Worm (Caenorhabditis elegans) whole organism, L2 larva: ENCODE measurements around the gene Y57G11C.46.
"Not testable (repeated sequence)": the region's sequence is repeated elsewhere in the genome, so short reads cannot be mapped to it uniquely, and the experiment has no call there.

Source experiments
- C34F6.9 ChIP-seq: fragments of 150-350 bp; optimal IDR thresholded peaks from 2 replicates; lab custom pipeline; 2014; ENCODE audit warnings: missing biosample characterization, missing genetic modification characterization
- F13H6.1 ChIP-seq: sonication (generic microtip); optimal IDR thresholded peaks from 2 replicates; lab custom pipeline; 2016; ENCODE audit warnings: missing genetic modification characterization, missing compliant biosample characterization
- Y55F3AM.14 ChIP-seq: fragments of 200-800 bp; sonication (Bioruptor generic); optimal IDR thresholded peaks from 2 replicates; lab custom pipeline; 2018; ENCODE audit warnings: mild to moderate bottlenecking, missing genetic modification characterization, missing compliant biosample characterization
- alr-1 ChIP-seq: fragments of 150-350 bp; optimal IDR thresholded peaks from 2 replicates; lab custom pipeline; 2014; ENCODE audit warnings: missing biosample characterization, missing genetic modification characterization
- blmp-1 ChIP-seq: sonication (generic microtip); optimal IDR thresholded peaks from 2 replicates; lab custom pipeline; 2017; ENCODE audit warnings: missing genetic modification characterization, mild to moderate bottlenecking, missing compliant biosample characterization, antibody characterized with exemption, moderate library complexity; ENCODE audit not compliant: insufficient read depth
- ceh-16 ChIP-seq: fragments of 150-350 bp; optimal IDR thresholded peaks from 2 replicates; lab custom pipeline; 2014; ENCODE audit warnings: missing biosample characterization, missing genetic modification characterization
- ceh-82 ChIP-seq: fragments of 150-350 bp; optimal IDR thresholded peaks from 2 replicates; lab custom pipeline; 2014; ENCODE audit warnings: missing biosample characterization, missing genetic modification characterization
- crh-2 ChIP-seq: sonication (generic microtip); optimal IDR thresholded peaks from 2 replicates; lab custom pipeline; 2017; ENCODE audit warnings: missing biosample characterization, missing genetic modification characterization
- dmd-4 ChIP-seq: sonication (generic microtip); optimal IDR thresholded peaks from 2 replicates; lab custom pipeline; 2017; ENCODE audit warnings: missing biosample characterization, missing genetic modification characterization
- egl-27 ChIP-seq: sonication (generic microtip); optimal IDR thresholded peaks from 3 replicates; lab custom pipeline; 2017; ENCODE audit warnings: missing biosample characterization, missing genetic modification reagents, missing genetic modification characterization
- elt-3 ChIP-seq: sonication (generic microtip); optimal IDR thresholded peaks from 2 replicates; lab custom pipeline; 2017; ENCODE audit warnings: missing biosample characterization, missing genetic modification characterization
- fos-1 ChIP-seq: fragments of 150-350 bp; optimal IDR thresholded peaks from 2 replicates; lab custom pipeline; 2014; ENCODE audit warnings: missing biosample characterization, missing genetic modification characterization
- gmeb-1 ChIP-seq: fragments of 150-350 bp; optimal IDR thresholded peaks from 2 replicates; lab custom pipeline; 2014; ENCODE audit warnings: missing biosample characterization, missing genetic modification characterization
- lin-13 ChIP-seq: fragments of 150-350 bp; optimal IDR thresholded peaks from 2 replicates; lab custom pipeline; 2014; ENCODE audit warnings: missing biosample characterization, missing genetic modification reagents, missing genetic modification characterization
- lsy-2 ChIP-seq, 2 experiments: fragments of 150-350 bp in 1 of 2; sonication (generic microtip) in 1 of 2; optimal IDR thresholded peaks; 2 replicates each; lab custom pipeline; 2014 to 2017; ENCODE audit warnings: missing biosample characterization in 2 of 2, missing genetic modification characterization in 2 of 2
- mab-5 ChIP-seq: fragments of 150-350 bp; optimal IDR thresholded peaks from 2 replicates; lab custom pipeline; 2014; ENCODE audit warnings: missing biosample characterization, missing genetic modification characterization
- mbf-1 ChIP-seq: sonication (generic microtip); optimal IDR thresholded peaks from 2 replicates; lab custom pipeline; 2017; ENCODE audit warnings: missing biosample characterization, missing genetic modification characterization
- nhr-12 ChIP-seq: fragments of 150-350 bp; optimal IDR thresholded peaks from 2 replicates; lab custom pipeline; 2014; ENCODE audit warnings: missing biosample characterization, missing genetic modification characterization
- nhr-129 ChIP-seq: fragments of 150-350 bp; optimal IDR thresholded peaks from 2 replicates; lab custom pipeline; 2014; ENCODE audit warnings: missing biosample characterization, missing genetic modification characterization
- nhr-21 ChIP-seq: fragments of 150-350 bp; optimal IDR thresholded peaks from 2 replicates; lab custom pipeline; 2014; ENCODE audit warnings: missing biosample characterization, missing genetic modification characterization
- nhr-25 ChIP-seq: fragments of 150-350 bp; sonication (generic microtip); optimal IDR thresholded peaks from 3 replicates; lab custom pipeline; 2014; ENCODE audit warnings: missing biosample characterization, missing genetic modification characterization
- nhr-6 ChIP-seq: fragments of 150-350 bp; optimal IDR thresholded peaks from 2 replicates; lab custom pipeline; 2014; ENCODE audit warnings: missing biosample characterization, missing genetic modification characterization
- nhr-77 ChIP-seq: fragments of 150-350 bp; optimal IDR thresholded peaks from 2 replicates; lab custom pipeline; 2014; ENCODE audit warnings: missing biosample characterization, missing genetic modification characterization
- peb-1 ChIP-seq: fragments of 150-350 bp; optimal IDR thresholded peaks from 2 replicates; lab custom pipeline; 2014; ENCODE audit warnings: missing biosample characterization, missing genetic modification characterization
- sem-4 ChIP-seq: fragments of 150-350 bp; optimal IDR thresholded peaks from 2 replicates; lab custom pipeline; 2014; ENCODE audit warnings: missing biosample characterization, missing genetic modification reagents, missing genetic modification characterization
- sma-3 ChIP-seq: sonication (generic microtip); optimal IDR thresholded peaks from 2 replicates; lab custom pipeline; 2016; ENCODE audit warnings: missing genetic modification reagents, missing genetic modification characterization, missing compliant biosample characterization
- sma-9 ChIP-seq, 2 experiments: fragments of 150-350 bp in 1 of 2; sonication (generic microtip) in 1 of 2; optimal IDR thresholded peaks; 2 replicates each; lab custom pipeline; 2014 to 2016; ENCODE audit warnings: missing genetic modification characterization in 2 of 2, mild to moderate bottlenecking in 1 of 2, missing biosample characterization in 1 of 2, missing compliant biosample characterization in 1 of 2, missing genetic modification reagents in 1 of 2, moderate library complexity in 1 of 2
- snpc-4 ChIP-seq: fragments of 150-350 bp; optimal IDR thresholded peaks from 2 replicates; lab custom pipeline; 2014; ENCODE audit warnings: missing biosample characterization, missing genetic modification characterization
- unc-55 ChIP-seq: fragments of 150-350 bp; sonication (generic microtip); optimal IDR thresholded peaks from 3 replicates; lab custom pipeline; 2014; ENCODE audit warnings: missing biosample characterization, missing genetic modification reagents, missing genetic modification characterization
- zag-1 ChIP-seq: fragments of 150-350 bp; optimal IDR thresholded peaks from 2 replicates; lab custom pipeline; 2014; ENCODE audit warnings: missing biosample characterization, missing genetic modification characterization
- ztf-1 ChIP-seq: fragments of 200-800 bp; sonication (Bioruptor generic); conservative IDR thresholded peaks from 2 replicates; pipeline ENCODE4 v1.3.6; 2022; ENCODE audit warnings: missing genetic modification characterization, missing compliant biosample characterization
- ztf-11 ChIP-seq: sonication (generic microtip); optimal IDR thresholded peaks from 2 replicates; lab custom pipeline; 2017; ENCODE audit warnings: missing biosample characterization, missing genetic modification characterization
- ztf-4 ChIP-seq: fragments of 150-350 bp; optimal IDR thresholded peaks from 2 replicates; lab custom pipeline; 2014; ENCODE audit warnings: missing biosample characterization, missing genetic modification characterization

The Y57G11C.46 gene

ce11 chrIV:14843062-14843461 is 26.9 kb upstream of the Y57G11C.46 start, which contains the start of gene Y57G11C.20:
Gene Y57G11C.20 (plus strand): TSS chrIV:14843362.
- not testable (repeated sequence) for TF ChIP-seq nhr-12, dmd-4, ztf-4 (tag; lab: Kevin White, UChicago)

ce11 chrIV:14838095-14838494 is 21.9 kb upstream of the Y57G11C.46 start:
- TF ChIP-seq unc-55 (GFP tag; lab: Kevin White, UChicago), result peak; percentile 93
- peak; percentile 94 for TF ChIP-seq C34F6.9
- TF ChIP-seq fos-1 (tag; lab: Kevin White, UChicago), result peak; percentile 49
- TF ChIP-seq lin-13, result peak; percentile 83
- TF ChIP-seq blmp-1 (tag; lab: Kevin White, UChicago), result peak; percentile 56
- TF ChIP-seq dmd-4 (tag; lab: Kevin White, UChicago), result no peak
- peak; percentile 94 for TF ChIP-seq sma-9 (GFP tag; optimal IDR thresholded peaks at IDR 0.05; lab: Kevin White, UChicago)
- TF ChIP-seq sma-9 (tag; optimal IDR thresholded peaks at IDR 0.05; lab: Kevin White, UChicago), result no peak
- peak; percentile 89 for TF ChIP-seq sem-4 (tag; lab: Kevin White, UChicago)
- TF ChIP-seq nhr-129 (tag; lab: Kevin White, UChicago), result peak; percentile 97
- peak; percentile 8 for TF ChIP-seq snpc-4 (tag; lab: Kevin White, UChicago)
- TF ChIP-seq ztf-11 (tag; lab: Kevin White, UChicago), result peak; percentile 21
- TF ChIP-seq zag-1 (tag; lab: Kevin White, UChicago), result peak; percentile 64
- peak; percentile 85 for TF ChIP-seq F13H6.1 (tag; lab: Kevin White, UChicago)
- TF ChIP-seq nhr-12 (tag; lab: Kevin White, UChicago), result no peak
- TF ChIP-seq ztf-1 (GFP tag; lab: Robert Waterston, UW), result no peak
- TF ChIP-seq ceh-16, result peak; percentile 30
- TF ChIP-seq mab-5 (tag; lab: Kevin White, UChicago), result peak; percentile 53
- TF ChIP-seq elt-3, result no peak
- TF ChIP-seq Y55F3AM.14 (GFP tag; lab: Kevin White, UChicago), result peak; percentile 76
- peak; percentile 76 for TF ChIP-seq nhr-6 (tag; lab: Kevin White, UChicago)
- peak; percentile 83 for TF ChIP-seq nhr-25 (tag; lab: Kevin White, UChicago)
- peak; percentile 86 for TF ChIP-seq nhr-21 (tag; lab: Kevin White, UChicago)
- peak; percentile 93 for TF ChIP-seq sma-3 (GFP tag; lab: Kevin White, UChicago)
- peak; percentile 80 for TF ChIP-seq egl-27
- peak; percentile 77 to 90 for TF ChIP-seq lsy-2 (tag; optimal IDR thresholded peaks at IDR 0.05; lab: Kevin White, UChicago)
- peak; percentile 52 for TF ChIP-seq ztf-4 (tag; lab: Kevin White, UChicago)
- TF ChIP-seq ceh-82, result no peak
- peak; percentile 84 for TF ChIP-seq crh-2 (tag; lab: Kevin White, UChicago)
- TF ChIP-seq nhr-77 (tag; lab: Kevin White, UChicago), result no peak
- no peak for TF ChIP-seq mbf-1 (tag; lab: Kevin White, UChicago)
- no peak for TF ChIP-seq peb-1 (tag; lab: Kevin White, UChicago)
- peak; percentile 75 for TF ChIP-seq gmeb-1 (tag; lab: Kevin White, UChicago)

ce11 chrIV:14836885-14837284 is 20.7 kb upstream of the Y57G11C.46 start, which contains the start of gene Y57G11C.22:
Gene Y57G11C.22 (plus strand): TSS chrIV:14837211.
- TF ChIP-seq nhr-21 (tag; lab: Kevin White, UChicago), result no peak
- peak in 1 of 2 experiments; percentile 65 for TF ChIP-seq lsy-2 (tag; optimal IDR thresholded peaks at IDR 0.05; lab: Kevin White, UChicago)
- no peak for TF ChIP-seq peb-1 (tag; lab: Kevin White, UChicago)
- TF ChIP-seq unc-55 (GFP tag; lab: Kevin White, UChicago), result peak; percentile 58
- TF ChIP-seq crh-2 (tag; lab: Kevin White, UChicago), result peak; percentile 42
- peak; percentile 7 for TF ChIP-seq lin-13
- TF ChIP-seq mab-5 (tag; lab: Kevin White, UChicago), result peak; percentile 43
- TF ChIP-seq nhr-129 (tag; lab: Kevin White, UChicago), result peak; percentile 72
- no peak for TF ChIP-seq ceh-16
- TF ChIP-seq nhr-12 (tag; lab: Kevin White, UChicago), result no peak
- peak; percentile 61 for TF ChIP-seq C34F6.9

- TF ChIP-seq Y55F3AM.14 (GFP tag; lab: Kevin White, UChicago), result no peak
- no peak for TF ChIP-seq alr-1 (tag; lab: Kevin White, UChicago)
- TF ChIP-seq fos-1 (tag; lab: Kevin White, UChicago), result peak; percentile 32
- peak; percentile 60 for TF ChIP-seq nhr-129 (tag; lab: Kevin White, UChicago)
Measured at ce11 chrIV:14833537-14833936, 17.3 kb upstream of the Y57G11C.46 start.
